Fruit fly (Drosophila melanogaster): ENCODE results near the gene CG31245.

Gene CG31245

DNA sequence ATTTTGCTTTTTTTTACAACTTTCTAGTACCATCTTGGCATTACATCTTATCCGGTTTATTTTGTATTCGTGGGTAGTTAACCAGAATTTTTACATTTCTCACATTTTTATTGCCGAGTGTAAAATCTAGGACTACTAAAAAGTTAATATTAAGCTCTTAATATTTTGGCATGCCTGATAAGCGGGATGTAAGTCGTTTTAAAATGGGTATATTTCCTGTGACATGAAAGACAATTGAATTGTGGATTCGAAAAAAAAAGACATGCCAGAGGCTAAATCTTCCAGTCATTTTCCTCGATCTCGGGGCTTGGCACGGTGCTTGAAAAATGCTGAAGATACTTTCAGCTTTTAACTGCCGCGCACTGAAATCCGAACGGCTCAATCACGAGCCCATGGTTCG is at the start of gene CG31245:
TSS of gene CG31245 (minus strand) at position 101 of the 400 bp plus-strand sequence.
- TF ChIP-seq CG8478 (optimal IDR thresholded peaks at IDR 0.05) (no peak), CTCF (optimal IDR thresholded peaks at IDR 0.05) (no peak)

DNA sequence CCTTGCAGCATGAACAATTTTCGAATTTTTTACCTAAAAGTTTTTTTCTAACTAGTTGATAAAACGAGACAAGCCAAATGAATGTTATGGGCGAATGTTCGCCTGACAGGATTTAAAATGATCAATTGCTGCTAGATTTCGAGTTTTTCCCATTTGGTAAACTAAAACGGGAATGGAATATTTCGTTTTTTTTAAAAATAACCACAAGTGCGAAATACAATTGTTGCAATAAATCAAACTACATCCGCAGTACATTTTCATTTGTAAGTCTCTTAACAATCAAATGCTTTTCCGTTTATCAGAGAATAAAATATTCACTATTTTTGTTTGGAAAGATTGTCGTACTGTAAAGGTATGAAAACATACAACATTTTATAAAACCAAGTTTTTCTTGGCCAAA is 48.1 kb upstream of the CG31245 start, which contains the start of gene CG3517:
TSS of gene CG3517 (minus strand) at position 101 of the 400 bp plus-strand sequence.
- TF ChIP-seq CG8478 (optimal IDR thresholded peaks at IDR 0.05) = no peak
- TF ChIP-seq CTCF (optimal IDR thresholded peaks at IDR 0.05) = no peak

dm6 chr3R:19412434-19412833 is 35.4 kb upstream of the CG31245 start, which contains the start of gene CG31221:
CG31221 (plus strand) TSS chr3R:19412689.
- TF ChIP-seq CG8478 (optimal IDR thresholded peaks at IDR 0.05) = no peak
- TF ChIP-seq CTCF (optimal IDR thresholded peaks at IDR 0.05) = no peak

- no peak for TF ChIP-seq CTCF (optimal IDR thresholded peaks at IDR 0.05)
- TF ChIP-seq CG8478 (optimal IDR thresholded peaks at IDR 0.05) = no peak
Measured at dm6 chr3R:19411371-19411770, 34.3 kb upstream of the CG31245 start.

DNA sequence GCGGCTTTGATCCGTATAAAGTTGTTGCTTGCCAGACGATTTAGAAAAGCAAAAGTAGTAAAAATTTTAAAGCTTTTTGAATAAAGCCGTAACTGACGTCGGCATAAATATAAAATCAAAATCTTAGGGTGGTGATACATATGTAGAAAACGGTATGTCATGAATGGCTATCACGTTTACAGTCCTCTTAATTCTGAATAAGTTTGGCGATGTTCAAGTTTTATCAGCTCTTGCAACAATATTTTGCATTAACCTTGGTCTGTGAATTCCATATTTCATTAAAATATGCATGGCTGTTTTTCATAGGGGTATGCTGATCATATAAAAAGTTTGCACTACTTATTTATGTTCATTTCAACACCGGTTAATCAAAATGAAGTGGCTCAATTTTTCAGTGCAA is 31.5 kb upstream of the CG31245 start, which contains the start of gene CG11626:
TSS of gene CG11626 (plus strand) at position 301 of the 400 bp plus-strand sequence.
- TF ChIP-seq CTCF (optimal IDR thresholded peaks at IDR 0.05) (no peak), CG8478 (optimal IDR thresholded peaks at IDR 0.05) (no peak)

- TF ChIP-seq CTCF (optimal IDR thresholded peaks at IDR 0.05) = no peak
Measured at dm6 chr3R:19406852-19407251, 29.8 kb upstream of the CG31245 start.

dm6 chr3R:19404296-19404695 is 27.3 kb upstream of the CG31245 start:
- TF ChIP-seq CTCF (optimal IDR thresholded peaks at IDR 0.05) (no peak), CG8478 (optimal IDR thresholded peaks at IDR 0.05) (no peak)

dm6 chr3R:19403096-19403515 is 26.1 kb upstream of the CG31245 start, which contains the start of the genes Ino80 and Aptx:
Ino80 (minus strand) TSS chr3R:19403153.
Aptx (plus strand) TSS chr3R:19403455.
- TF ChIP-seq CTCF (optimal IDR thresholded peaks at IDR 0.05) = no peak
- TF ChIP-seq CG8478 (optimal IDR thresholded peaks at IDR 0.05) = no peak

DNA sequence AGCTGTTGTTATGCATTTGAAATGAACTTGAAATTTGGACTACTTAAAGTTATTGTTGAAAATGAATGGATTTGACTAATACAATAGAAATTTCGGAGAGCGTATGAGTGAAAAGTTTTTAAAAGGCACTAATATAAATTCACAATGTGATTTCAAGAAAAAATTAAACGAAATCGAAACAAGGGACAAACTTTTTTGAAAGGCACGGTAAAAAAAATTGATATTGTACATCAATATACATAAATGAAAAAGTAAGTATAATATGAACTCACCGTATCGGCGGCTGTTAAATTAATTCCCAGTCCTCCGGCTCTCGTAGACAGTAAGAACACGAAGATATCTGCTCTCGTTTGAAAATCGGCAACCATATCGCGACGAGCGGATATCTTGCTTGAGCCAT is 21.4 kb upstream of the CG31245 start, which contains the start of gene CG31244:
TSS of gene CG31244 (minus strand) at position 101 of the 400 bp plus-strand sequence.
- no peak for TF ChIP-seq CTCF (optimal IDR thresholded peaks at IDR 0.05)
- no peak for TF ChIP-seq CG8478 (optimal IDR thresholded peaks at IDR 0.05)

DNA sequence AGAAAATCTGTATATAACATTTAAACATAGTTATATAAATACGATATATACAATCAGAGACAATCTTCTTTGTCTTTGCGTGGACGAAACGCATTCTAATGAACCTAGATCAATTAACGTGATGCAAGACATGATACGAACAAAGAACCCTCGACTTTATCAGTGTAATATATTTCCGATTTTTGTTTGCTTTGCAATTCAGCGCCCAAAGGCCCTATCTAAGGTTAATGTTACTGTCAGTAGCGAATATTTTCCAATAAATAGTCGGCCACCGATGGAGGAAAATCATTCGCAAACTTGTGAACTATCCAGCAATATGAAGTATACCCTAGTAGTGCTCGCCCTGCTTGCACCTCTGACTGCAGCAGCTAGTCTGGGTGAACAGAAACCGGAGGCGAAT is 16.0 kb upstream of the CG31245 start, which contains the start of gene CG3739:
TSS of gene CG3739 (plus strand) at position 301 of the 400 bp plus-strand sequence.
- TF ChIP-seq CG8478 (optimal IDR thresholded peaks at IDR 0.05) = no peak
- no peak for TF ChIP-seq CTCF (optimal IDR thresholded peaks at IDR 0.05)

DNA sequence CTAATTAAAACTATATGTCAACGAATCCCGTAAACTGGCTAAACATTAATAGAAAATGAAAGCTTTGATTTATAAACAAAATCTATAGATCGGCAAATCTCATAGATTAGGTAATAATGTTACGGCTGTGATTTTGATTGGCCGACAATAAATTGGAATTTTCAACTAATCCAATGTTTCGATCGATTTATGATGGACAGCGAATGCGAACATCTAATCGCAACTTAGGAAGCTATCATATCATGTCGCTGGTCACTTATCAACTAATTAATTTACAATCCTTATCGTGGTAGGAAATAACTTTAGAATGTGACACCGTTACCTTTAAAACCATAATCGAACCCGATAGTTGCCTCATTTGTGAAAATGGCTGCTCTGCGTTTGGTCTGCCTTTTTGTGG is 12.9 kb upstream of the CG31245 start, which contains the start of gene CG18493:
TSS of gene CG18493 (plus strand) at position 352 of the 400 bp plus-strand sequence.
- TF ChIP-seq CTCF (optimal IDR thresholded peaks at IDR 0.05) (no peak), CG8478 (optimal IDR thresholded peaks at IDR 0.05) (no peak)

- TF ChIP-seq CTCF (optimal IDR thresholded peaks at IDR 0.05) (no peak), CG8478 (optimal IDR thresholded peaks at IDR 0.05) (no peak)
Measured at dm6 chr3R:19387608-19388007, 10.6 kb upstream of the CG31245 start, which contains the start of gene CG3734. CG3734 (plus strand) TSS chr3R:19387861.

DNA sequence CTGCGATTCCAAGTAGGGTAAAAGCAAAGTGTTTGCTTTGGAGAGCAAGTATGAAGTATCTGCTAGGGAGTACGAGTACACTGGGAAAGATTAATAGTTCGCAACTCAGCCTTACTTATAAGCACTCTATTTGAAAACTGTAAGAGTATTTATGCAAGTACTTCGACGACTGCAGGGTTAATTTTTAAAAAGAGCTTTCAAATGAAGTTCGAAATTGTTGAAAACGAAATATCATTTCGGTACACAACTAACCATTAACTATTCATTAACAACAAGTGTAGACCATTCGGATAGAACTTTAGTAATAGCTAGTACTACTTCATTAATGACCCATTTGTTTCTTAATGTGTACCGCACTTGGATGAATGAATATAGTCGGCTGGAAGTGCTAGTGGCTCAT is 6.3 kb upstream of the CG31245 start:
- no peak for TF ChIP-seq CG8478 (optimal IDR thresholded peaks at IDR 0.05)
- TF ChIP-seq CTCF (optimal IDR thresholded peaks at IDR 0.05) = no peak

- TF ChIP-seq CG8478 (optimal IDR thresholded peaks at IDR 0.05) (no peak), CTCF (optimal IDR thresholded peaks at IDR 0.05) (no peak)
Measured at dm6 chr3R:19375923-19376322, 1.1 kb downstream of the CG31245 start, which contains the start of gene CG31404. CG31404 (minus strand) TSS chr3R:19376023.

- TF ChIP-seq CG8478 (optimal IDR thresholded peaks at IDR 0.05) (no peak), CTCF (optimal IDR thresholded peaks at IDR 0.05) (no peak)
Measured at dm6 chr3R:19374689-19375088, 2.3 kb downstream of the CG31245 start, which contains the start of gene CG3581. CG3581 (minus strand) TSS chr3R:19374789.

- TF ChIP-seq CG8478 (optimal IDR thresholded peaks at IDR 0.05) = no peak
- TF ChIP-seq CTCF (optimal IDR thresholded peaks at IDR 0.05) = no peak
Measured at dm6 chr3R:19370693-19371092, 6.3 kb downstream of the CG31245 start.

Measured in S2 (cell line).